Fruit fly (Drosophila melanogaster) whole organism, embryonic: ENCODE results near the gene Lsp2.

Source experiments
- BEAF-32 ChIP-seq: fragments of 200-800 bp; sonication (Bioruptor generic); optimal IDR thresholded peaks from 3 replicates; lab custom pipeline; 2017; ENCODE audit warnings: missing biosample characterization, missing genetic modification characterization, mild to moderate bottlenecking, moderate library complexity, missing genetic modification reagents
- CG11085 ChIP-seq: fragments of 200-800 bp; sonication (Bioruptor generic); IDR thresholded peaks from 2 replicates; pipeline ENCODE4 v1.3.6; 2022; ENCODE audit warnings: missing biosample characterization, missing genetic modification characterization
- CG12155 ChIP-seq: fragments of 200-800 bp; sonication (Bioruptor generic); optimal IDR thresholded peaks from 3 replicates; lab custom pipeline; 2016; ENCODE audit warnings: missing biosample characterization, missing genetic modification characterization
- CG12391 ChIP-seq: fragments of 200-800 bp; sonication (Bioruptor generic); optimal IDR thresholded peaks from 3 replicates; lab custom pipeline; 2018; ENCODE audit warnings: missing biosample characterization, mild to moderate bottlenecking, missing genetic modification characterization, moderate library complexity
- CG13123 ChIP-seq: fragments of 200-800 bp; sonication (Bioruptor generic); optimal IDR thresholded peaks from 2 replicates; lab custom pipeline; 2016; ENCODE audit warnings: missing biosample characterization, missing genetic modification characterization
- CG13287 ChIP-seq: fragments of 200-800 bp; sonication (Bioruptor generic); IDR thresholded peaks from 2 replicates; pipeline ENCODE4 v1.3.6; 2022; ENCODE audit warnings: missing biosample characterization, missing genetic modification characterization; ENCODE audit not compliant: partially characterized antibody
- CG1647 ChIP-seq: fragments of 200-800 bp; sonication (Bioruptor generic); optimal IDR thresholded peaks from 3 replicates; lab custom pipeline; 2016; ENCODE audit warnings: missing biosample characterization, missing genetic modification characterization
- CG30020 ChIP-seq: fragments of 200-800 bp; optimal IDR thresholded peaks from 2 replicates; lab custom pipeline; 2019; ENCODE audit warnings: missing biosample characterization, mild to moderate bottlenecking, missing genetic modification characterization, moderate library complexity
- CG34224 ChIP-seq: fragments of 200-800 bp; sonication (Bioruptor generic); IDR thresholded peaks from 3 replicates; pipeline ENCODE4 v1.3.6; 2022; ENCODE audit warnings: missing biosample characterization, missing genetic modification characterization; ENCODE audit not compliant: partially characterized antibody
- CG6254 ChIP-seq: fragments of 200-800 bp; sonication (Bioruptor generic); optimal IDR thresholded peaks from 3 replicates; lab custom pipeline; 2017; ENCODE audit warnings: mild to moderate bottlenecking, missing biosample characterization, missing genetic modification reagents, missing genetic modification characterization
- CG7372 ChIP-seq: fragments of 200-800 bp; sonication (Bioruptor generic); IDR thresholded peaks from 2 replicates; pipeline ENCODE4 v1.3.6; 2022; ENCODE audit warnings: missing biosample characterization, missing genetic modification characterization
- CG9215 ChIP-seq: fragments of 200-800 bp; sonication (Bioruptor generic); IDR thresholded peaks from 2 replicates; pipeline ENCODE4 v1.3.6; 2022; ENCODE audit warnings: missing biosample characterization, missing genetic modification characterization
- CG9437 ChIP-seq: fragments of 200-800 bp; sonication (Bioruptor generic); optimal IDR thresholded peaks from 2 replicates; lab custom pipeline; 2018; ENCODE audit warnings: missing biosample characterization, mild to moderate bottlenecking, missing genetic modification characterization
- CG9817 ChIP-seq: fragments of 200-800 bp; sonication (Bioruptor generic); optimal IDR thresholded peaks from 2 replicates; lab custom pipeline; 2018; ENCODE audit warnings: missing biosample characterization, mild to moderate bottlenecking, missing genetic modification characterization, moderate library complexity
- Camta ChIP-seq: fragments of 200-800 bp; sonication (Bioruptor generic); optimal IDR thresholded peaks from 2 replicates; lab custom pipeline; 2016; ENCODE audit warnings: missing biosample characterization, missing genetic modification characterization
- Deaf1 ChIP-seq: fragments of 200-800 bp; optimal IDR thresholded peaks from 3 replicates; lab custom pipeline; 2019; ENCODE audit warnings: missing biosample characterization, mild to moderate bottlenecking, missing genetic modification characterization, moderate library complexity
- Dll ChIP-seq: fragments of 200-800 bp; sonication (Bioruptor generic); IDR thresholded peaks from 4 replicates; pipeline ENCODE4 v1.3.6; 2022; ENCODE audit warnings: missing biosample characterization, missing genetic modification characterization; ENCODE audit not compliant: partially characterized antibody
- Dp ChIP-seq: fragments of 200-800 bp; sonication (Bioruptor generic); optimal IDR thresholded peaks from 2 replicates; lab custom pipeline; 2018; ENCODE audit warnings: missing biosample characterization, mild to moderate bottlenecking, missing genetic modification characterization, moderate library complexity
- Dref ChIP-seq: fragments of 200-800 bp; sonication (Bioruptor generic); IDR thresholded peaks from 2 replicates; pipeline ENCODE4 v1.3.6; 2022; ENCODE audit warnings: missing biosample characterization, missing genetic modification characterization
- ERR ChIP-seq: fragments of 200-800 bp; sonication (Bioruptor generic); optimal IDR thresholded peaks from 2 replicates; lab custom pipeline; 2016; ENCODE audit warnings: missing biosample characterization, missing genetic modification characterization
- HLH4C ChIP-seq: fragments of 200-800 bp; sonication (Bioruptor generic); IDR thresholded peaks from 3 replicates; pipeline ENCODE4 v1.3.6; 2022; ENCODE audit warnings: missing biosample characterization, missing genetic modification characterization; ENCODE audit not compliant: partially characterized antibody
- HmgZ ChIP-seq: fragments of 200-800 bp; sonication (Bioruptor generic); optimal IDR thresholded peaks from 2 replicates; lab custom pipeline; 2018; ENCODE audit warnings: missing biosample characterization, mild to moderate bottlenecking, missing genetic modification characterization
- MESR4 ChIP-seq: fragments of 200-800 bp; sonication (Bioruptor generic); optimal IDR thresholded peaks from 2 replicates; lab custom pipeline; 2018; ENCODE audit warnings: missing biosample characterization, mild to moderate bottlenecking, missing genetic modification characterization, moderate library complexity
- Med ChIP-seq: fragments of 200-800 bp; sonication (Bioruptor generic); peaks from one replicate; lab custom pipeline; 2016; ENCODE audit warnings: missing biosample characterization, missing genetic modification characterization, mild to moderate bottlenecking, inconsistent platforms, moderate library complexity
- Nf-YA ChIP-seq: fragments of 200-800 bp; sonication (Bioruptor generic); IDR thresholded peaks from 2 replicates; pipeline ENCODE4 v1.3.6; 2022; ENCODE audit warnings: missing biosample characterization, missing genetic modification characterization
- Opbp ChIP-seq: fragments of 200-800 bp; sonication (Bioruptor generic); IDR thresholded peaks from 3 replicates; pipeline ENCODE4 v1.3.6; 2022; ENCODE audit warnings: missing biosample characterization, missing genetic modification characterization; ENCODE audit not compliant: partially characterized antibody
- Scr ChIP-seq: fragments of 200-800 bp; sonication (Bioruptor generic); IDR thresholded peaks from 2 replicates; pipeline ENCODE4 v1.3.6; 2022; ENCODE audit warnings: missing biosample characterization, missing genetic modification characterization; ENCODE audit not compliant: partially characterized antibody
- Sin3A ChIP-seq: fragments of >200 bp; optimal IDR thresholded peaks from 2 replicates; lab custom pipeline; 2018
- Sry-δ ChIP-seq: fragments of 200-800 bp; sonication (Bioruptor generic); optimal IDR thresholded peaks from 2 replicates; lab custom pipeline; 2016; ENCODE audit warnings: missing biosample characterization, missing genetic modification characterization
- bbx ChIP-seq: fragments of 200-800 bp; sonication (Bioruptor generic); IDR thresholded peaks from 2 replicates; pipeline ENCODE4 v1.3.6; 2022; ENCODE audit warnings: missing biosample characterization, missing genetic modification characterization; ENCODE audit not compliant: partially characterized antibody
- bigmax ChIP-seq: fragments of 200-800 bp; sonication (Bioruptor generic); optimal IDR thresholded peaks from 2 replicates; lab custom pipeline; 2018; ENCODE audit warnings: missing biosample characterization, mild to moderate bottlenecking, missing genetic modification characterization
- ci ChIP-seq: fragments of 200-800 bp; sonication (Bioruptor generic); IDR thresholded peaks from 3 replicates; pipeline ENCODE4 v1.3.6; 2022; ENCODE audit warnings: missing biosample characterization, missing genetic modification characterization
- crol ChIP-seq: fragments of 200-800 bp; sonication (Bioruptor generic); IDR thresholded peaks from 2 replicates; pipeline ENCODE4 v1.3.6; 2022; ENCODE audit warnings: missing biosample characterization, missing genetic modification characterization
- eve ChIP-seq, 2 experiments: fragments of >200 bp; optimal IDR thresholded peaks; 2 replicates each; lab custom pipeline; 2017; ENCODE audit warnings: missing biosample characterization in 2 of 2, missing genetic modification characterization in 2 of 2
- grau ChIP-seq: fragments of 200-800 bp; optimal IDR thresholded peaks from 3 replicates; lab custom pipeline; 2019; ENCODE audit warnings: missing biosample characterization, mild to moderate bottlenecking, missing genetic modification characterization, moderate library complexity
- hbn ChIP-seq: fragments of 200-800 bp; sonication (Bioruptor generic); IDR thresholded peaks from 2 replicates; pipeline ENCODE4 v1.3.6; 2022; ENCODE audit warnings: missing biosample characterization, missing genetic modification characterization; ENCODE audit not compliant: partially characterized antibody
- kah ChIP-seq: fragments of 200-800 bp; sonication (Bioruptor generic); optimal IDR thresholded peaks from 2 replicates; lab custom pipeline; 2018; ENCODE audit warnings: missing biosample characterization, mild to moderate bottlenecking, missing genetic modification characterization
- kay ChIP-seq: fragments of 200-800 bp; sonication (Bioruptor generic); optimal IDR thresholded peaks from 2 replicates; lab custom pipeline; 2016; ENCODE audit warnings: missing biosample characterization, missing genetic modification characterization
- knrl ChIP-seq: fragments of 200-800 bp; sonication (Bioruptor generic); IDR thresholded peaks from 3 replicates; pipeline ENCODE4 v1.3.6; 2022; ENCODE audit warnings: missing biosample characterization, missing genetic modification characterization; ENCODE audit not compliant: partially characterized antibody
- mam ChIP-seq: fragments of 200-800 bp; sonication (Bioruptor generic); optimal IDR thresholded peaks from 3 replicates; lab custom pipeline; 2016; ENCODE audit warnings: missing biosample characterization, missing genetic modification characterization
- pzg ChIP-seq: fragments of 200-800 bp; sonication (Bioruptor generic); optimal IDR thresholded peaks from 3 replicates; lab custom pipeline; 2018; ENCODE audit warnings: missing biosample characterization, mild to moderate bottlenecking, missing genetic modification characterization, moderate library complexity
- tna ChIP-seq: fragments of 200-800 bp; sonication (Bioruptor generic); IDR thresholded peaks from 2 replicates; pipeline ENCODE4 v1.3.6; 2022; ENCODE audit warnings: missing biosample characterization, missing genetic modification characterization; ENCODE audit not compliant: partially characterized antibody
- trem ChIP-seq: fragments of 200-800 bp; optimal IDR thresholded peaks from 3 replicates; lab custom pipeline; 2019; ENCODE audit warnings: missing biosample characterization, mild to moderate bottlenecking, missing genetic modification characterization, moderate library complexity
- tup ChIP-seq: fragments of 200-800 bp; sonication (Bioruptor generic); optimal IDR thresholded peaks from 2 replicates; lab custom pipeline; 2016; ENCODE audit warnings: missing biosample characterization, mild to moderate bottlenecking, missing genetic modification characterization, moderate library complexity
- unc-4 ChIP-seq: fragments of 200-800 bp; sonication (Bioruptor generic); IDR thresholded peaks from 2 replicates; pipeline ENCODE4 v1.3.6; 2022; ENCODE audit warnings: missing biosample characterization, missing genetic modification characterization; ENCODE audit not compliant: partially characterized antibody
- vfl ChIP-seq: fragments of 200-800 bp; sonication (Bioruptor generic); optimal IDR thresholded peaks from 2 replicates; lab custom pipeline; 2016; ENCODE audit warnings: missing biosample characterization, missing genetic modification characterization
- vnd ChIP-seq: fragments of 200-800 bp; sonication (Bioruptor generic); IDR thresholded peaks from 3 replicates; pipeline ENCODE4 v1.3.6; 2022; ENCODE audit warnings: missing biosample characterization, missing genetic modification characterization; ENCODE audit not compliant: partially characterized antibody

Gene Lsp2

dm6 chr3L:12145709-12146694 is 16.8 kb downstream of the Lsp2 start, which contains the start of the genes eIF3l and Nrx-IV:
TSS of gene eIF3l (minus strand) at chr3L:12146097.
TSS of gene Nrx-IV (plus strand) at chr3L:12146519.
- no peak for TF ChIP-seq eve (GFP tag; optimal IDR thresholded peaks at IDR 0.05; lab: Kevin White, UChicago)
- TF ChIP-seq hbn (GFP tag; lab: Robert Waterston, UW), result peak; percentile 59; the same call in 1 of the 2 replicates
- no peak for TF ChIP-seq vfl (GFP tag; lab: Kevin White, UChicago)
- TF ChIP-seq HLH4C (GFP tag; lab: Robert Waterston, UW), result peak; percentile 69
- peak; percentile 41; the same call in 2 of the 3 replicates for TF ChIP-seq CG34224
- peak; percentile 35 for TF ChIP-seq kay (GFP tag; lab: Kevin White, UChicago)
- TF ChIP-seq CG9817 (tag; lab: Kevin White, UChicago), result no peak
- peak; percentile 61 for TF ChIP-seq pzg (GFP tag; lab: Kevin White, UChicago)
- peak; percentile 83 for TF ChIP-seq Dll (GFP tag; lab: Robert Waterston, UW)
- peak; percentile 24 for TF ChIP-seq Sin3A (lab: Kevin White, UChicago)
- TF ChIP-seq CG1647 (GFP tag; lab: Kevin White, UChicago), result no peak
- TF ChIP-seq unc-4, result peak; percentile 71
- no peak for TF ChIP-seq mam (GFP tag; lab: Kevin White, UChicago)
- TF ChIP-seq Med (GFP tag; lab: Kevin White, UChicago), result peak; percentile 65
- TF ChIP-seq tup (GFP tag; lab: Kevin White, UChicago), result no peak
- TF ChIP-seq CG13123 (GFP tag; lab: Kevin White, UChicago), result no peak
- TF ChIP-seq CG12391, result peak; percentile 42
- TF ChIP-seq Camta (GFP tag; lab: Kevin White, UChicago), result no peak
- peak; percentile 41 for TF ChIP-seq trem (tag; lab: Kevin White, UChicago)
- TF ChIP-seq CG9215 (GFP tag; lab: Robert Waterston, UW), result no peak
- peak; percentile 88 for TF ChIP-seq bigmax (GFP tag; lab: Kevin White, UChicago)
- peak; percentile 61 for TF ChIP-seq Deaf1 (tag; lab: Kevin White, UChicago)
- peak; percentile 32 for TF ChIP-seq CG12155 (GFP tag; lab: Kevin White, UChicago)
- TF ChIP-seq CG13287 (GFP tag; lab: Robert Waterston, UW), result peak; percentile 72
- peak; percentile 83 for TF ChIP-seq MESR4 (GFP tag; lab: Kevin White, UChicago)
- TF ChIP-seq bbx, result peak; percentile 28
- no peak for TF ChIP-seq CG6254 (GFP tag; lab: Kevin White, UChicago)
- TF ChIP-seq CG11085 (GFP tag; lab: Robert Waterston, UW), result no peak
- peak; percentile 80 for TF ChIP-seq Scr (GFP tag; lab: Robert Waterston, UW)
- TF ChIP-seq kah (GFP tag; lab: Kevin White, UChicago), result peak; percentile 11
- peak; percentile 14 for TF ChIP-seq HmgZ (tag; lab: Kevin White, UChicago)
- peak; percentile 88 for TF ChIP-seq BEAF-32
- TF ChIP-seq vnd, result peak; percentile 64; the same call in 1 of the 3 replicates
- peak; percentile 5 for TF ChIP-seq Dp (GFP tag; lab: Kevin White, UChicago)
- no peak for TF ChIP-seq Nf-YA (GFP tag; lab: Robert Waterston, UW)
- peak; percentile 76 for TF ChIP-seq knrl (GFP tag; lab: Robert Waterston, UW)
- 0 out of 2 replicates have a peak, but pooled peaks have one; percentile 22 for TF ChIP-seq tna
- TF ChIP-seq Opbp (GFP tag; lab: Robert Waterston, UW), result peak; percentile 54
- peak; percentile 63 for TF ChIP-seq Dref (GFP tag; lab: Robert Waterston, UW)
- TF ChIP-seq CG7372 (GFP tag; lab: Robert Waterston, UW), result no peak
- TF ChIP-seq Sry-δ, result peak; percentile 74
- no peak for TF ChIP-seq grau (tag; lab: Kevin White, UChicago)
- TF ChIP-seq ERR, result no peak
- peak; percentile 30 for TF ChIP-seq CG9437
- TF ChIP-seq ci (GFP tag; lab: Robert Waterston, UW), result peak; percentile 28; the same call in 1 of the 3 replicates
- peak; percentile 27 for TF ChIP-seq CG30020 (tag; lab: Kevin White, UChicago)
- TF ChIP-seq crol (GFP tag; lab: Robert Waterston, UW), result no peak
